Worm (Caenorhabditis elegans) whole organism, L1 larva: Measurements from ENCODE around the gene Y32H12A.8.
A peak's percentile ranks its signal among the peaks of the same experiment; 100 is the strongest.

Experiments used
- alr-1 ChIP-seq: fragments of 200-800 bp; sonication (Bioruptor generic); optimal IDR thresholded peaks from 2 replicates; lab custom pipeline; 2018; ENCODE audit warnings: borderline replicate concordance, mild to moderate bottlenecking, missing genetic modification characterization, missing compliant biosample characterization
- egl-27 ChIP-seq, 2 experiments: fragments of 150-350 bp in 1 of 2; sonication (generic microtip); optimal IDR thresholded peaks; 3 replicates each; lab custom pipeline; 2017 to 2018; ENCODE audit warnings: missing biosample characterization in 2 of 2, missing genetic modification characterization in 2 of 2, missing genetic modification reagents in 2 of 2
- nhr-12 ChIP-seq: sonication (generic microtip); optimal IDR thresholded peaks from 2 replicates; lab custom pipeline; 2017; ENCODE audit warnings: missing biosample characterization, missing genetic modification characterization
- nhr-20 ChIP-seq: sonication (generic microtip); optimal IDR thresholded peaks from 2 replicates; lab custom pipeline; 2016; ENCODE audit warnings: mild to moderate bottlenecking, missing genetic modification characterization, missing compliant biosample characterization

- TF ChIP-seq nhr-12 (tag; lab: Kevin White, UChicago) (no peak), alr-1 (no peak), egl-27 (tag; optimal IDR thresholded peaks at IDR 0.05; lab: Kevin White, UChicago) (no peak), nhr-20 (tag; lab: Kevin White, UChicago) (peak; percentile 27)
Measured at ce11 chrIII:5372884-5373283, 33.0 kb downstream of the Y32H12A.8 start.
